Fruit fly (Drosophila melanogaster): ENCODE data around the gene Cdk5alpha.

The Cdk5alpha gene

DNA sequence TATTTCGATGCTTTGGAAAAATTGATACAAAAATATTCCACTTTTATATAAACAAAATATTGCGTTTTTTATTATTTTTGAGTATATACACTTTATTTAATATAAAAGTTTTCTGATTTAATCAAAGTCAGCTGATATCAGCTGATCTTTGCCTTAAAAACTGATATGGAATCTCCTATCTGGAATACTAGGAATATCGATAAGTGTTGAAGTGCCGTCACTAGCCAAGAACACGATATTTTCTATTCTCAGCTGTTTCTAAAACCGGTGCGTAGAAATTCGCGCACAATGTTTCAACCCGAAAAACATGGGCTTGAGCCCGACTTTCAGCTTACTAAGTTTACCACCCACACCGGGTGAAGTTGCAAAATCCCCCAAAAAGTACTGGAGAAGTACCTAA lies 31.7 kb upstream of the Cdk5alpha start, which contains the start of gene Sps2:
Sps2 (plus strand) TSS at position 124 of the 400 bp plus-strand sequence.
- TF ChIP-seq Jra (GFP tag; optimal IDR thresholded peaks at IDR 0.05) (no peak), Hnf4 (GFP tag; optimal IDR thresholded peaks at IDR 0.05) (peak; percentile 10), fru (GFP tag; optimal IDR thresholded peaks at IDR 0.05) (peak; percentile 10), usp (GFP tag; optimal IDR thresholded peaks at IDR 0.05) (no peak), CG9705 (GFP tag; optimal IDR thresholded peaks at IDR 0.05) (no peak), sv (GFP tag; optimal IDR thresholded peaks at IDR 0.05) (no peak), Dif (GFP tag; optimal IDR thresholded peaks at IDR 0.05; ENCODE audit: partially characterized antibody) (no peak), brk (GFP tag; optimal IDR thresholded peaks at IDR 0.05) (peak; percentile 18), h (GFP tag; optimal IDR thresholded peaks at IDR 0.05) (peak; percentile 24)

DNA sequence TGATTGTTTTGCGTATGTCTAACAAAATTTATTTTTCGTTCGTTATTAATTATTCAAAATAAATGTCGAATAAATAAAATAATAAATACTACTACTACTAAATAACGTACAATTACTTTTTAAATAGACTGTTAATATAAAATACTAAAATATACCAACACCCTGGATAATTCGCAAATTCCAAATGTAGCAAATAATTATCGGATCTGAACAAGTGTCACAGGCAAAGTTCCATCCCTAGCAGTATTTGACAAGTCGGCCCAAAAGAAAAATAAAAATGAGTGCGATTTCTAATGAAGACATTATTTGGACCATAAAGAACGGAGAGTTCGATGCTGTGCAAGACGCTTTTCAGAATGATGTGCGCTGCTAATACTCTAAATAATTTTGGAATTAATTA lies 30.6 kb upstream of the Cdk5alpha start, which contains the start of gene CG31715:
CG31715 (plus strand) TSS at position 212 of the 400 bp plus-strand sequence.
- TF ChIP-seq brk (GFP tag; optimal IDR thresholded peaks at IDR 0.05), result peak; percentile 60
- TF ChIP-seq foxo (GFP tag; optimal IDR thresholded peaks at IDR 0.05), result peak in 1 of 2 experiments; percentile 48
- TF ChIP-seq Mio (GFP tag; optimal IDR thresholded peaks at IDR 0.05), result no peak
- no peak for TF ChIP-seq Dfd (GFP tag; optimal IDR thresholded peaks at IDR 0.05)
- peak; percentile 64 for TF ChIP-seq rgr (GFP tag; optimal IDR thresholded peaks at IDR 0.05)
- TF ChIP-seq dmrt93B (GFP tag; optimal IDR thresholded peaks at IDR 0.05), result no peak
- no peak for TF ChIP-seq Vsx2 (GFP tag; optimal IDR thresholded peaks at IDR 0.05; ENCODE audit: partially characterized antibody)
- TF ChIP-seq Hr78 (GFP tag; optimal IDR thresholded peaks at IDR 0.05), result no peak
- no peak for TF ChIP-seq Myc (optimal IDR thresholded peaks at IDR 0.05)
- TF ChIP-seq pan (optimal IDR thresholded peaks at IDR 0.05), result no peak
- peak; percentile 6 for TF ChIP-seq HLH106 (tag; optimal IDR thresholded peaks at IDR 0.05)
- peak; percentile 35 for TF ChIP-seq woc (GFP tag; optimal IDR thresholded peaks at IDR 0.05)
- TF ChIP-seq psq (GFP tag; optimal IDR thresholded peaks at IDR 0.05), result peak; percentile 13
- TF ChIP-seq fru (GFP tag; optimal IDR thresholded peaks at IDR 0.05), result no peak
- peak; percentile 20 for TF ChIP-seq h (GFP tag; optimal IDR thresholded peaks at IDR 0.05)
- peak; percentile 9 for TF ChIP-seq ey (GFP tag; optimal IDR thresholded peaks at IDR 0.05)
- no peak for TF ChIP-seq CG9705 (GFP tag; optimal IDR thresholded peaks at IDR 0.05)
- peak; percentile 32 for TF ChIP-seq Hr83 (GFP tag; optimal IDR thresholded peaks at IDR 0.05; ENCODE audit: poor library complexity, severe bottlenecking)
- no peak for TF ChIP-seq tai (GFP tag; optimal IDR thresholded peaks at IDR 0.05)
- TF ChIP-seq br (GFP tag; optimal IDR thresholded peaks at IDR 0.05), result no peak
- TF ChIP-seq GATAd (GFP tag; optimal IDR thresholded peaks at IDR 0.05), result no peak
- TF ChIP-seq sv (GFP tag; optimal IDR thresholded peaks at IDR 0.05), result no peak
- TF ChIP-seq CrebA (GFP tag; optimal IDR thresholded peaks at IDR 0.05; ENCODE audit: borderline replicate concordance), result no peak
- no peak for TF ChIP-seq Rel (GFP tag; optimal IDR thresholded peaks at IDR 0.05)
- TF ChIP-seq Rel (tag; optimal IDR thresholded peaks at IDR 0.05), result no peak
- peak; percentile 9 for TF ChIP-seq dsf (GFP tag; optimal IDR thresholded peaks at IDR 0.05; ENCODE audit: borderline replicate concordance)
- peak; percentile 21 for TF ChIP-seq Hnf4 (GFP tag; optimal IDR thresholded peaks at IDR 0.05)
- no peak for TF ChIP-seq OdsH (GFP tag; optimal IDR thresholded peaks at IDR 0.05)
- no peak for TF ChIP-seq lola (GFP tag; optimal IDR thresholded peaks at IDR 0.05)
- TF ChIP-seq sage (GFP tag; optimal IDR thresholded peaks at IDR 0.05), result no peak
- TF ChIP-seq usp (GFP tag; optimal IDR thresholded peaks at IDR 0.05), result no peak

DNA sequence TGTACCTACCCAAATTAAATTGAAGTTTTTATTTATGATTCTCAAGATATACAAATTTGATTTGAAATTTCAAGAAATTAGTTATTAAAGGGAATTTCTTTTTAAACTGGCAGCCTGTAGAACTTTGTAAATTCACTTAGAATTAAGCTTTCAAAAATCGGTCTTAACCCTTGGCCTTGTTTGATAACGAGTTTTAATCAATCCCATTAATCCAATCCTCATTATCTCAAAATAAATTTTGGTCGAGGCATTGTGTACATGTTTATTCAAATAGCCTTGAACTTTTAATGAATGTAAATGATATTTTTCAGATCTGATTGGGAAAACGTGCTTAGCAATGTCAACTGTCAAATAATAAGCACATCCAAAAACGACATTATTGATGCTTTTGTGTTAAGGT lies 29.1 kb upstream of the Cdk5alpha start:
- no peak for TF ChIP-seq h (GFP tag; optimal IDR thresholded peaks at IDR 0.05)
- TF ChIP-seq HLH106 (tag; optimal IDR thresholded peaks at IDR 0.05), result no peak
- TF ChIP-seq pan (optimal IDR thresholded peaks at IDR 0.05), result no peak
- TF ChIP-seq woc (GFP tag; optimal IDR thresholded peaks at IDR 0.05), result no peak
- TF ChIP-seq Hr83 (GFP tag; optimal IDR thresholded peaks at IDR 0.05; ENCODE audit: poor library complexity, severe bottlenecking), result no peak
- no peak for TF ChIP-seq Jra (GFP tag; optimal IDR thresholded peaks at IDR 0.05)
- no peak for TF ChIP-seq brk (GFP tag; optimal IDR thresholded peaks at IDR 0.05)
- TF ChIP-seq sage (GFP tag; optimal IDR thresholded peaks at IDR 0.05), result no peak
- TF ChIP-seq dsf (GFP tag; optimal IDR thresholded peaks at IDR 0.05; ENCODE audit: borderline replicate concordance), result no peak
- TF ChIP-seq dl (GFP tag; optimal IDR thresholded peaks at IDR 0.05; ENCODE audit: insufficient read depth in 1 of 2, partially characterized antibody in 2 of 2), result no peak
- no peak for TF ChIP-seq rgr (GFP tag; optimal IDR thresholded peaks at IDR 0.05)
- no peak for TF ChIP-seq lola (GFP tag; optimal IDR thresholded peaks at IDR 0.05)
- no peak for TF ChIP-seq CG9705 (GFP tag; optimal IDR thresholded peaks at IDR 0.05)

DNA sequence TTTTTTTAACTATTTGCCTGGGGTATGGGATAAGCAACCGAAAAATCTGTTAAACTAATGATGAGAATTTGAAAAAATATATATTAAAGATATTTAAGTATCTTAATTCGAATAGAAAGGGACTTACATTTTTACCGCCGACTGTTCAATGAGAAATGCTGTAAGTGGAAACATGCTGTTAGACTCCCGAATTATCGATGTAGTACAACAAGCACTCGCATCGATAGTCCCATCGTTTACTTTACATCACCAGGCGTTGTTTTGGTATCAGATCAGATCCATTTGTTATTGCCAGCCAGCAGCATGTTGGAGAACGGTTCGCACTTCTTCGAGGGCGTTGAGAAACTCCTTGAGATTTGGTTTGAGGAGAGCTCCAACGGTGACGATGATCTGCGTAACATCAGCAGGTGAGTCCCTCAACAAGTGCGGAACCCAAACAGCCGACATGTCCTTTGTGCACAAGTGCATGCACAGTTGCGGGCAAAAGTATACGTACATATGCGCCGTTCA lies 28.5 kb upstream of the Cdk5alpha start, which contains the start of gene SamDC:
SamDC (plus strand) TSS at position 246 of the 510 bp plus-strand sequence.
- TF ChIP-seq Myc (optimal IDR thresholded peaks at IDR 0.05), result no peak
- no peak for TF ChIP-seq Rel (GFP tag; optimal IDR thresholded peaks at IDR 0.05)
- peak; percentile 19 for TF ChIP-seq Rel (tag; optimal IDR thresholded peaks at IDR 0.05)
- no peak for TF ChIP-seq psq (GFP tag; optimal IDR thresholded peaks at IDR 0.05)
- peak; percentile 20 for TF ChIP-seq HLH106 (tag; optimal IDR thresholded peaks at IDR 0.05)
- TF ChIP-seq CG32264 (GFP tag; optimal IDR thresholded peaks at IDR 0.05), result no peak
- no peak for TF ChIP-seq GATAd (GFP tag; optimal IDR thresholded peaks at IDR 0.05)
- TF ChIP-seq Hr78 (GFP tag; optimal IDR thresholded peaks at IDR 0.05), result peak; percentile 78
- no peak for TF ChIP-seq ey (GFP tag; optimal IDR thresholded peaks at IDR 0.05)
- TF ChIP-seq Dif (GFP tag; optimal IDR thresholded peaks at IDR 0.05; ENCODE audit: partially characterized antibody), result no peak
- peak; percentile 71 for TF ChIP-seq Hr83 (GFP tag; optimal IDR thresholded peaks at IDR 0.05; ENCODE audit: poor library complexity, severe bottlenecking)
- peak; percentile 97 for TF ChIP-seq N (GFP tag; optimal IDR thresholded peaks at IDR 0.05)
- peak; percentile 24 for TF ChIP-seq OdsH (GFP tag; optimal IDR thresholded peaks at IDR 0.05)
- TF ChIP-seq CrebA (GFP tag; optimal IDR thresholded peaks at IDR 0.05; ENCODE audit: borderline replicate concordance), result no peak
- peak; percentile 46 for TF ChIP-seq h (GFP tag; optimal IDR thresholded peaks at IDR 0.05)
- no peak for TF ChIP-seq pan (optimal IDR thresholded peaks at IDR 0.05)
- peak; percentile 19 for TF ChIP-seq Sp1 (GFP tag; optimal IDR thresholded peaks at IDR 0.05)
- no peak for TF ChIP-seq Jra (GFP tag; optimal IDR thresholded peaks at IDR 0.05)
- TF ChIP-seq sv (GFP tag; optimal IDR thresholded peaks at IDR 0.05), result peak; percentile 4
- peak; percentile 48 for TF ChIP-seq rgr (GFP tag; optimal IDR thresholded peaks at IDR 0.05)
- no peak for TF ChIP-seq brk (GFP tag; optimal IDR thresholded peaks at IDR 0.05)
- TF ChIP-seq foxo (GFP tag; optimal IDR thresholded peaks at IDR 0.05), result peak in 1 of 2 experiments; percentile 57
- TF ChIP-seq sage (GFP tag; optimal IDR thresholded peaks at IDR 0.05), result peak; percentile 30
- TF ChIP-seq Hnf4 (GFP tag; optimal IDR thresholded peaks at IDR 0.05), result peak; percentile 28
- TF ChIP-seq woc (GFP tag; optimal IDR thresholded peaks at IDR 0.05), result peak; percentile 76

Data from whole organism, wandering third instar larva.